Worm (Caenorhabditis elegans): ENCODE measurements around the gene ges-1.

ce11 chrV:1388247-1388646, 43.7 kb downstream of the ges-1 start:
- no peak for TF ChIP-seq him-1 (tag; optimal IDR thresholded peaks at IDR 0.05)
- no peak for TF ChIP-seq dao-5 (tag; optimal IDR thresholded peaks at IDR 0.05)

Measured in whole organism, L4/young adult.